Fruit fly (Drosophila melanogaster) S2 (cell line): Measurements from ENCODE around the gene CkIIalpha-i1.

Experiments
- CG8478 ChIP-seq: fragments of >200 bp; optimal IDR thresholded peaks from 2 replicates; lab custom pipeline; 2018
- CTCF ChIP-seq, 2 experiments: fragments of >200 bp; optimal IDR thresholded peaks; 2 replicates each; lab custom pipeline; 2018

dm6 chr3L:15824537-15824936 is 7.8 kb downstream of the CkIIalpha-i1 start:
- TF ChIP-seq CTCF (optimal IDR thresholded peaks at IDR 0.05; lab: Kevin White, UChicago) (no peak), CG8478 (no peak)
